Worm (Caenorhabditis elegans): Measurements from ENCODE around the gene F59A1.15.

Gene F59A1.15

DNA sequence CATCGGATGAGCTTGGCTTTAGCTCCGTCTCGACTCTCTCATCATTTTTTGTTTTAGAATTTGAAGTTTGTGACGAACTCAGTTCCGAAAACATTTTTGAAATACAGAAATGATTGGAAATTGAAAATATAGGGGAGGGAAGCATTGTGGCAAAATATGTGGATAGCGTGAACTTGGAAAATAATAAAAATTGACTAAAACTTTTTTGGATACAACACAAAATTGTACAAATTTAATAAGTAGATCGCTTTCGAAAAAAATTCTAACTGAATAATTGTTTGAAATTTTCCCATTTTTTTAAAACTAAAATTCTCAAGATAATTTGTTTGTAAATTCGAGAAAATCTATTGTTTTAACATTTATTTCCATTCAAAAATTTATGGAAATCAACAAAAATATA is at the start of gene F59A1.15:
Gene F59A1.15 (minus strand): TSS at position 101 of the 400 bp plus-strand sequence.
- TF ChIP-seq fkh-3 (tag; optimal IDR thresholded peaks at IDR 0.05) = no peak
- TF ChIP-seq lin-54 (GFP tag; optimal IDR thresholded peaks at IDR 0.05) = no peak
- TF ChIP-seq ama-1 (optimal IDR thresholded peaks at IDR 0.05) = no peak
- no peak for TF ChIP-seq ama-1 (GFP tag; optimal IDR thresholded peaks at IDR 0.05)
- TF ChIP-seq K11D2.4 (GFP tag; IDR thresholded peaks at IDR 0.05) = no peak
- no peak for TF ChIP-seq lag-1 (GFP tag; IDR thresholded peaks at IDR 0.05)
- no peak for TF ChIP-seq hmg-20 (GFP tag; IDR thresholded peaks at IDR 0.05)
- TF ChIP-seq hsf-1 (GFP tag; IDR thresholded peaks at IDR 0.05) = no peak
- no peak for TF ChIP-seq F55B11.4 (tag; optimal IDR thresholded peaks at IDR 0.05; ENCODE audit: borderline replicate concordance, insufficient read depth)
- TF ChIP-seq him-1 (tag; optimal IDR thresholded peaks at IDR 0.05) = no peak
- TF ChIP-seq snpc-4 (GFP tag; optimal IDR thresholded peaks at IDR 0.05) = no peak
- no peak for TF ChIP-seq snpc-4 (tag; optimal IDR thresholded peaks at IDR 0.05)
- TF ChIP-seq somi-1 (GFP tag; optimal IDR thresholded peaks at IDR 0.05) = no peak
- no peak for TF ChIP-seq lir-1 (GFP tag; conservative IDR thresholded peaks at IDR 0.05)
- no peak for TF ChIP-seq ceh-27 (GFP tag; optimal IDR thresholded peaks at IDR 0.05)
- no peak for TF ChIP-seq madf-10 (tag; optimal IDR thresholded peaks at IDR 0.05)

DNA sequence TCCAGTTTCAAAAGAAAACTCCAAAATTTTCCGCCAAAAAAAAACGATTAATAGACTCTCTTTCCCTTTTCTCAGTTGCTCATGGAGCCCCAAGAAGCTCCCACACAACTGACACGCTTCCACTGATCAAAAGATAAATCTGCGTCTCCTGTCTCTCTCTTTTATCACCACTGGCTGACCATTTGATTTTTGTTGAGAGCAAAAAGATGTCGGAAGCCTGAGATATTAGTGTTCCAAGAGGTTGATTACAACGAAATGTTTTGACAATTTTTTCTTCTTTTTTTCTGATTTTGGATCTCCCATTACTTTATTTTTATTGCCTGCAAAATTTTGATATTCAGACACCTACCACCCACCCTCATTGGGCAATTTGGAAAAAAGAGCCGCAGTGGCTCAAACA is 48.9 kb upstream of the F59A1.15 start, which contains the start of gene twk-42:
Gene twk-42 (minus strand): TSS at position 101 of the 400 bp plus-strand sequence.
- TF ChIP-seq repo-1 (tag; optimal IDR thresholded peaks at IDR 0.05) (no peak), nfyb-1 (GFP tag; IDR thresholded peaks at IDR 0.05) (no peak), ceh-100 (GFP tag; IDR thresholded peaks at IDR 0.05) (no peak), K12H6.12 (tag; optimal IDR thresholded peaks at IDR 0.05) (no peak), madf-8 (GFP tag; conservative IDR thresholded peaks at IDR 0.05) (no peak), C17E4.6 (GFP tag; IDR thresholded peaks at IDR 0.05) (no peak), sdz-38 (tag; optimal IDR thresholded peaks at IDR 0.05) (no peak), aptf-3 (GFP tag; IDR thresholded peaks at IDR 0.05) (no peak), zim-3 (tag; optimal IDR thresholded peaks at IDR 0.05) (no peak), Y79H2A.3 (GFP tag; conservative IDR thresholded peaks at IDR 0.05) (no peak), snpc-4 (GFP tag; optimal IDR thresholded peaks at IDR 0.05) (no peak), snpc-4 (tag; optimal IDR thresholded peaks at IDR 0.05) (no peak), nhr-179 (tag; optimal IDR thresholded peaks at IDR 0.05) (no peak), hlh-26 (GFP tag; conservative IDR thresholded peaks at IDR 0.05) (no peak), unc-62 (GFP tag; optimal IDR thresholded peaks at IDR 0.05) (no peak), ama-1 (optimal IDR thresholded peaks at IDR 0.05) (no peak), ama-1 (GFP tag; optimal IDR thresholded peaks at IDR 0.05) (no peak), ceh-91 (GFP tag; IDR thresholded peaks at IDR 0.05) (no peak), ceh-27 (GFP tag; optimal IDR thresholded peaks at IDR 0.05) (no peak), nfya-2 (GFP tag; IDR thresholded peaks at IDR 0.05) (no peak), egrh-3 (GFP tag; IDR thresholded peaks at IDR 0.05) (no peak), tbx-9 (tag; optimal IDR thresholded peaks at IDR 0.05; ENCODE audit: borderline replicate concordance) (no peak)

DNA sequence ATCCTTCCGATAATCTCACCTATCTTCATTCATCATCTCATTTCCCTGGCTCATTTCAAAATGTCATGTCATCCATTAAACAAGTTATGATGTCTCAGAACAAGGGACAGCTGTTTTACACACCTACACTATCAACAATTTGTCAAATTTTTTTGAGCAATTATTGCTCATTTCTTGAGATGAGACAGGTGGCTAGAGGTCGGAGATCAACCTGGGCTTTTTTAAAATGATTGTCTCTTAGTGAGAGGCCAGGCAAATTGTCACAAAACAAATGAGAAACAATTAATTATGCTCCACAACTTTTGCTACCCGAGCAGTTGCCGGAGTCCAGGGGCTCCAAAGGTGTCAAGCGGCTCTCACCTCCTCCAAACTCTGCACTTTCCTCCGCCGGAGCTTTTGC is 45.1 kb upstream of the F59A1.15 start:
- no peak for TF ChIP-seq tbp1 (GFP tag; optimal IDR thresholded peaks at IDR 0.05)
- no peak for TF ChIP-seq K11D2.4 (GFP tag; IDR thresholded peaks at IDR 0.05)
- no peak for TF ChIP-seq nhr-80 (tag; optimal IDR thresholded peaks at IDR 0.05)
- no peak for TF ChIP-seq sdz-38 (tag; optimal IDR thresholded peaks at IDR 0.05)
- TF ChIP-seq ceh-58 (GFP tag; IDR thresholded peaks at IDR 0.05) = no peak
- no peak for TF ChIP-seq rec-8 (tag; optimal IDR thresholded peaks at IDR 0.05)
- no peak for TF ChIP-seq snpc-4 (GFP tag; optimal IDR thresholded peaks at IDR 0.05)
- TF ChIP-seq snpc-4 (tag; optimal IDR thresholded peaks at IDR 0.05) = no peak
- TF ChIP-seq snpc-1.1 (tag; optimal IDR thresholded peaks at IDR 0.05; ENCODE audit: insufficient read depth) = no peak
- TF ChIP-seq sptf-2 (GFP tag; optimal IDR thresholded peaks at IDR 0.05) = no peak
- no peak for TF ChIP-seq chd-7 (tag; optimal IDR thresholded peaks at IDR 0.05)
- TF ChIP-seq Y95B8A.8 (GFP tag; IDR thresholded peaks at IDR 0.05) = no peak
